Worm (Caenorhabditis elegans): Measurements from ENCODE around the gene acr-17.

- no peak for TF ChIP-seq tab-1 (GFP tag; IDR thresholded peaks at IDR 0.05)
- no peak for TF ChIP-seq ztf-29 (GFP tag; IDR thresholded peaks at IDR 0.05)
- no peak for TF ChIP-seq ref-1 (GFP tag; conservative IDR thresholded peaks at IDR 0.05)
- no peak for TF ChIP-seq med-1 (GFP tag; optimal IDR thresholded peaks at IDR 0.05; ENCODE audit: insufficient read depth)
- TF ChIP-seq cog-1 (tag; optimal IDR thresholded peaks at IDR 0.05) = no peak
- no peak for TF ChIP-seq ztf-23 (GFP tag; IDR thresholded peaks at IDR 0.05)
- no peak for TF ChIP-seq flt-1 (GFP tag; IDR thresholded peaks at IDR 0.05)
- TF ChIP-seq klf-2 (GFP tag; conservative IDR thresholded peaks at IDR 0.05) = no peak
- no peak for TF ChIP-seq T22C8.4 (GFP tag; IDR thresholded peaks at IDR 0.05)
Measured at ce11 chrV:2608352-2608751, at the start of gene acr-17.
